Worm (Caenorhabditis elegans) whole organism, L4 larva: ENCODE data around the gene C53A5.17.

Experiments used
- D1046.2 ChIP-seq: fragments of 200-800 bp; sonication (Bioruptor generic); IDR thresholded peaks from 2 replicates; pipeline ENCODE4 v1.3.6; 2022; ENCODE audit warnings: missing genetic modification characterization, missing compliant biosample characterization
- Y5F2A.4 ChIP-seq: fragments of 200-800 bp; sonication (Bioruptor generic); optimal IDR thresholded peaks from 2 replicates; lab custom pipeline; 2018; ENCODE audit warnings: mild to moderate bottlenecking, missing genetic modification characterization, missing compliant biosample characterization
- Y75B8A.6 ChIP-seq: fragments of 200-800 bp; sonication (Bioruptor generic); IDR thresholded peaks from 2 replicates; pipeline ENCODE4 v1.3.6; 2022; ENCODE audit warnings: missing genetic modification reagents, missing genetic modification characterization, missing compliant biosample characterization
- aha-1 ChIP-seq: fragments of 150-350 bp; peaks from one replicate; lab custom pipeline; 2014; ENCODE audit warnings: missing biosample characterization, missing genetic modification characterization
- ceh-32 ChIP-seq: sonication (generic microtip); optimal IDR thresholded peaks from 2 replicates; lab custom pipeline; 2016; ENCODE audit warnings: mild to moderate bottlenecking, missing genetic modification characterization, missing compliant biosample characterization; ENCODE audit not compliant: poor library complexity
- ceh-62 ChIP-seq: sonication (generic microtip); optimal IDR thresholded peaks from 2 replicates; lab custom pipeline; 2017; ENCODE audit warnings: missing biosample characterization, missing genetic modification characterization
- ces-1 ChIP-seq: fragments of 150-350 bp; sonication (generic microtip); optimal IDR thresholded peaks from 4 replicates; lab custom pipeline; 2014; ENCODE audit warnings: missing biosample characterization, missing genetic modification reagents, missing genetic modification characterization
- daf-16 ChIP-seq, 3 experiments: sonication (generic microtip); optimal IDR thresholded peaks; 2 replicates each; lab custom pipeline; 2016 to 2017; ENCODE audit warnings: missing genetic modification characterization in 3 of 3, missing genetic modification reagents in 3 of 3, mild to moderate bottlenecking in 2 of 3, missing compliant biosample characterization in 2 of 3, missing biosample characterization in 1 of 3, moderate library complexity in 1 of 3
- dmd-6 ChIP-seq: fragments of 200-800 bp; sonication (Bioruptor generic); IDR thresholded peaks from 2 replicates; pipeline ENCODE4 v1.3.6; 2022; ENCODE audit warnings: missing genetic modification reagents, missing genetic modification characterization, missing compliant biosample characterization
- dmd-8 ChIP-seq: fragments of 200-800 bp; sonication (Bioruptor generic); IDR thresholded peaks from 2 replicates; pipeline ENCODE4 v1.3.6; 2022; ENCODE audit warnings: missing genetic modification characterization, missing compliant biosample characterization
- duxl-1 ChIP-seq: sonication (generic microtip); optimal IDR thresholded peaks from 2 replicates; lab custom pipeline; 2016; ENCODE audit warnings: mild to moderate bottlenecking, missing genetic modification characterization, moderate library complexity, missing compliant biosample characterization; ENCODE audit not compliant: poor library complexity
- egl-43 ChIP-seq: fragments of 200-800 bp; sonication (Bioruptor generic); IDR thresholded peaks from 2 replicates; pipeline ENCODE4 v1.3.6; 2022; ENCODE audit warnings: missing genetic modification reagents, missing genetic modification characterization, missing compliant biosample characterization
- fos-1 ChIP-seq: fragments of 150-350 bp; optimal IDR thresholded peaks from 2 replicates; lab custom pipeline; 2014; ENCODE audit warnings: missing biosample characterization, missing genetic modification characterization
- hlh-11 ChIP-seq: fragments of 200-800 bp; sonication (Bioruptor generic); optimal IDR thresholded peaks from 2 replicates; lab custom pipeline; 2018; ENCODE audit warnings: mild to moderate bottlenecking, missing genetic modification characterization, missing compliant biosample characterization
- lin-1 ChIP-seq: fragments of 200-800 bp; sonication (Bioruptor generic); IDR thresholded peaks from 2 replicates; pipeline ENCODE4 v1.3.6; 2022; ENCODE audit warnings: missing genetic modification reagents, missing genetic modification characterization, missing compliant biosample characterization
- lin-29 ChIP-seq: fragments of 200-800 bp; sonication (Bioruptor generic); IDR thresholded peaks from 2 replicates; pipeline ENCODE4 v1.3.6; 2022; ENCODE audit warnings: missing genetic modification reagents, missing genetic modification characterization, missing compliant biosample characterization
- lin-38 ChIP-seq: fragments of 200-800 bp; sonication (Bioruptor generic); IDR thresholded peaks from 2 replicates; pipeline ENCODE4 v1.3.6; 2022; ENCODE audit warnings: missing genetic modification reagents, missing genetic modification characterization, missing compliant biosample characterization
- madf-9 ChIP-seq: fragments of 200-800 bp; sonication (Bioruptor generic); conservative IDR thresholded peaks from 2 replicates; pipeline ENCODE4 v1.3.6; 2022; ENCODE audit warnings: missing genetic modification reagents, missing genetic modification characterization, missing compliant biosample characterization
- mdt-29 ChIP-seq: fragments of 200-800 bp; sonication (Bioruptor generic); IDR thresholded peaks from 2 replicates; pipeline ENCODE4 v1.3.6; 2022; ENCODE audit warnings: missing genetic modification reagents, missing genetic modification characterization, missing compliant biosample characterization
- mep-1 ChIP-seq: fragments of 150-350 bp; sonication (generic microtip); optimal IDR thresholded peaks from 3 replicates; lab custom pipeline; 2014; ENCODE audit warnings: missing biosample characterization, missing genetic modification characterization
- mes-2 ChIP-seq: sonication (generic microtip); optimal IDR thresholded peaks from 2 replicates; lab custom pipeline; 2016; ENCODE audit warnings: missing genotype, mild to moderate bottlenecking, missing genetic modification characterization, missing compliant biosample characterization; ENCODE audit not compliant: poor library complexity, severe bottlenecking
- nhr-10 ChIP-seq: fragments of 150-350 bp; optimal IDR thresholded peaks from 2 replicates; lab custom pipeline; 2014; ENCODE audit warnings: missing biosample characterization, missing genetic modification characterization
- nhr-102 ChIP-seq: sonication (generic microtip); optimal IDR thresholded peaks from 2 replicates; lab custom pipeline; 2016; ENCODE audit warnings: mild to moderate bottlenecking, missing genetic modification characterization, moderate library complexity, missing compliant biosample characterization
- nhr-11 ChIP-seq: fragments of 150-350 bp; optimal IDR thresholded peaks from 2 replicates; lab custom pipeline; 2014; ENCODE audit warnings: missing biosample characterization, missing genetic modification characterization
- nhr-111 ChIP-seq: fragments of 200-800 bp; sonication (Bioruptor generic); optimal IDR thresholded peaks from 2 replicates; lab custom pipeline; 2018; ENCODE audit warnings: mild to moderate bottlenecking, missing genetic modification characterization, missing compliant biosample characterization
- nhr-237 ChIP-seq: sonication (generic microtip); optimal IDR thresholded peaks from 2 replicates; lab custom pipeline; 2017; ENCODE audit warnings: missing biosample characterization, missing genetic modification characterization
- nhr-28 ChIP-seq: fragments of 150-350 bp; optimal IDR thresholded peaks from 2 replicates; lab custom pipeline; 2014; ENCODE audit warnings: missing biosample characterization, missing genetic modification characterization
- nhr-41 ChIP-seq: fragments of 200-800 bp; sonication (Bioruptor generic); IDR thresholded peaks from 2 replicates; pipeline ENCODE4 v1.3.6; 2022; ENCODE audit warnings: missing genetic modification reagents, missing genetic modification characterization, missing compliant biosample characterization
- nhr-42 ChIP-seq: fragments of 200-800 bp; sonication (Bioruptor generic); IDR thresholded peaks from 2 replicates; pipeline ENCODE4 v1.3.6; 2022; ENCODE audit warnings: missing genetic modification characterization, missing compliant biosample characterization
- nhr-76 ChIP-seq: fragments of 150-350 bp; optimal IDR thresholded peaks from 2 replicates; lab custom pipeline; 2014; ENCODE audit warnings: missing biosample characterization, missing genetic modification characterization
- nhr-77 ChIP-seq: fragments of 150-350 bp; optimal IDR thresholded peaks from 2 replicates; lab custom pipeline; 2014; ENCODE audit warnings: missing biosample characterization, missing genetic modification characterization
- pha-4 ChIP-seq, 2 experiments: fragments of 150-350 bp in 1 of 2; fragments of 200-800 bp in 1 of 2; sonication (Bioruptor generic) in 1 of 2; IDR thresholded peaks in 1 of 2; optimal IDR thresholded peaks in 1 of 2; 2 replicates each; pipeline versions ENCODE4 v1.3.6 to Lab custom; 2014 to 2022; ENCODE audit warnings: missing genetic modification characterization in 2 of 2, missing genetic modification reagents in 2 of 2, missing biosample characterization in 1 of 2, missing compliant biosample characterization in 1 of 2
- rbr-2 ChIP-seq: sonication (generic microtip); optimal IDR thresholded peaks from 2 replicates; lab custom pipeline; 2016; ENCODE audit warnings: missing genotype, missing genetic modification characterization, missing compliant biosample characterization
- unc-62 ChIP-seq, 3 experiments: fragments of 150-350 bp in 1 of 3; sonication (generic microtip); optimal IDR thresholded peaks in 2 of 3; peaks in 1 of 3; 1 replicate in 1 of 3; 2 replicates in 2 of 3; lab custom pipeline; 2014 to 2017; ENCODE audit warnings: missing biosample characterization in 3 of 3, missing genetic modification characterization in 3 of 3, missing genetic modification reagents in 3 of 3, missing genotype in 1 of 3
- vab-7 ChIP-seq: fragments of 200-800 bp; sonication (Bioruptor generic); IDR thresholded peaks from 2 replicates; pipeline ENCODE4 v1.3.6; 2022; ENCODE audit warnings: missing genetic modification reagents, missing genetic modification characterization, missing compliant biosample characterization
- zag-1 ChIP-seq: fragments of 150-350 bp; optimal IDR thresholded peaks from 2 replicates; lab custom pipeline; 2014; ENCODE audit warnings: missing biosample characterization, missing genetic modification characterization

C53A5.17 gene

DNA sequence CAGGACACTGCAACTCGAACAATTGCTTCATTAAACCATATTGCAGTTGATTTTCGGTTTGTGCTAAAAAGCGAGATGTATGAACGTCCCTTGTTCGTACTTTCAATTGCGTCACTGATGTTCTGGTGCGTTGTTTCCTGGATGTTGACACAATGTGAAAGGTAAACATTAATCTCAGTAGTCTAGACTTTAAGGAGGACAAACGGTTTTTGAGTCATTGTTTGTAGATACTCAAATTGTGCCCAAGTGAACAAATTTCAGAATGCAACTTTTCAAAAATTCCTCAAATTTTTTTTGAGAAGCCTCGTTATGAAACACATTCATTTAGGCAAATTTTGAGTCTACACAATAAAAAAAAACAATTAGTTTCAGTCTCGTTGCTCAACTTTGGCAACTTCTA is 20.0 kb upstream of the C53A5.17 start:
- TF ChIP-seq unc-62 (GFP tag; optimal IDR thresholded peaks at IDR 0.05 in 1 of 2; lab: Kevin White, UChicago) (peak in 1 of 2 experiments; percentile 58), unc-62 (tag; optimal IDR thresholded peaks at IDR 0.05; lab: Kevin White, UChicago) (no peak), lin-38 (GFP tag; lab: Robert Waterston, UW) (no peak)
- TF ChIP-seq, all 104 proteins: peak for 1

DNA sequence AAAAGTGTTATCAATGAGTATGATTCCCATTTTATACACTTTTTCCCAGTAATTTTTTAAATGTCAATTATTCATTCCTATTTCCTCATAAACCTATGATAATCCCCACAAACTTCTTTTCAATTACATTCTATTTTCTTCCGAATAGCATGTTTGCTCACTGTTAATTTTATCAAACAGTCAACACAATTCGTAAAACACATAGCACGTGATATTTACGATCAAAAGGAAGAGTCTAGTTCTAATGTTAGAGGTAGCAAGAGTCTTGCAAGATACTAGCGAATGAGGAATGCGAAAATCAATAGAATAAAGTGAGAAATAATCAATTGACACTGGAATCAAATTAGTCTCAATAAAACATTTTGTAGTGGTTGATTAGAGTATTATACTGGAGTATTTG is 18.5 kb upstream of the C53A5.17 start:
- no peak for TF ChIP-seq D1046.2 (GFP tag; lab: Robert Waterston, UW)
- no peak for TF ChIP-seq vab-7 (GFP tag; lab: Robert Waterston, UW)
- TF ChIP-seq daf-16 (GFP tag; optimal IDR thresholded peaks at IDR 0.05; lab: Kevin White, UChicago), result no peak
- TF ChIP-seq daf-16 (tag; optimal IDR thresholded peaks at IDR 0.05; lab: Kevin White, UChicago), result peak; percentile 35
- TF ChIP-seq dmd-8 (GFP tag; lab: Robert Waterston, UW), result no peak
- no peak for TF ChIP-seq nhr-102 (tag; lab: Kevin White, UChicago)
- no peak for TF ChIP-seq lin-1 (GFP tag; lab: Robert Waterston, UW)
- TF ChIP-seq duxl-1 (tag; lab: Kevin White, UChicago), result no peak

DNA sequence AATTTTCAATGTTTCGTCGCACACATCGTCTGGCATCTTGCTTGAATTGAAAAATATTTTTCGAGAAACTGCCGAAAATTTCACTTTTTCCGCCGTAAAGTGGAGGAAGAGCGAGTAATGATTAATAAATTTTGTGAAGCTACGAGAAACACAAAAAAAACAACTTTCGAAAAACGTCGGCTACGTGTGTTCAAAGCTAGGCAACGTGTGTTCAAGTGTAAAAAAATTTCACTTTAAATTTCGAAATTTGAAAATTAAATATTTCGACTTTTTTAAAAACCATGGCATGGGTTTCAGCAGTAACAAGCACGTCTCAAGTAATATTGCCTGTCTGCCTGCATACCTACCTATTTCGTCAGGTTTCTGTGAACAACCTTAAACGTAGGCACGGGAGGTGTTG is 15.4 kb upstream of the C53A5.17 start, which contains the start of gene tag-191:
TSS of gene tag-191 (minus strand) at position 101 of the 400 bp plus-strand sequence.
- TF ChIP-seq unc-62 (GFP tag; optimal IDR thresholded peaks at IDR 0.05 in 1 of 2; lab: Kevin White, UChicago) (peak in 1 of 2 experiments; percentile 11), unc-62 (tag; optimal IDR thresholded peaks at IDR 0.05; lab: Kevin White, UChicago) (no peak), nhr-10 (tag; lab: Kevin White, UChicago) (no peak), nhr-237 (tag; lab: Kevin White, UChicago) (no peak), hlh-11 (no peak)

DNA sequence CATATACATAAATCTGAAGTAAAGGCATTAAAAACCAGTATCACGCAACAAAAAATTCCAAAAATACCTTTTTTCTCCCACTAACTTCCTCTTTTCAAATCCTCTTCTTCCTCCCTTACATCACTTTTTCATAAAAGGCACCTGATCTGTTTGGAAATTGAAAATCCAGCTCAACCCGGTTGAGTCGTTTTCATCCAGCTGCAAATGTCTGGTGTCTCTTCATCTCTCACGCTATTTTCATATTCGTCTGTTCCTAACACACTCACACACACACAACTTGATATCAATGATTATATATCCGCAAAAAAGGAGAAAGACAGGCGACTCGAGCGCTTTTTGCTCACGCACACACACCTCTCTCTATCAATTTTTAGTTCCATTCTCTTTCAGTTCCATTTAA is 11.5 kb upstream of the C53A5.17 start:
- TF ChIP-seq nhr-10 (tag; lab: Kevin White, UChicago) (no peak), nhr-28 (tag; lab: Kevin White, UChicago) (no peak), aha-1 (peak; percentile 70), nhr-111 (no peak)
- TF ChIP-seq, all 104 proteins: peak for 1

DNA sequence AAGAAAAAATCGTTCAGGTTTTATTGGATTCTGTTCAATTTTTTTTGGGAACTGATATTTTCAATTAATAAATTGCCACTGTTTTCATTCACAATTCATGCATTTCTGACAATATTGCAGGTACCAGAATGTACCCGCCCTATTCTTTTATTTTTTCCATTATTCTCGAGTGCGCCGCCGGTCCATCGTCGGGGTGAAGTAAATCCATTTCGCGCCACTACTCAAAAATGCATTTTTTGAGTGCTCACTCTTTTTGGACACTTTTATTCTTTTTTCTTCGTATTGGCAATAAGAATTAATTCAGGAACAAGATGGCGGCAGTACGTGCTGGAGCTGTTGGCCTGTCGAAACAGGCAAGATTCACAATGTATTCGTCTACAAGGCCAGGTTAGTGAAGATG is 9.9 kb upstream of the C53A5.17 start, which contains the start of gene kcnl-4:
TSS of gene kcnl-4 (plus strand) at position 301 of the 400 bp plus-strand sequence.
- TF ChIP-seq mep-1 (tag; lab: Kevin White, UChicago) (no peak), ceh-32 (tag; lab: Kevin White, UChicago) (no peak), egl-43 (GFP tag; lab: Robert Waterston, UW) (no peak)

DNA sequence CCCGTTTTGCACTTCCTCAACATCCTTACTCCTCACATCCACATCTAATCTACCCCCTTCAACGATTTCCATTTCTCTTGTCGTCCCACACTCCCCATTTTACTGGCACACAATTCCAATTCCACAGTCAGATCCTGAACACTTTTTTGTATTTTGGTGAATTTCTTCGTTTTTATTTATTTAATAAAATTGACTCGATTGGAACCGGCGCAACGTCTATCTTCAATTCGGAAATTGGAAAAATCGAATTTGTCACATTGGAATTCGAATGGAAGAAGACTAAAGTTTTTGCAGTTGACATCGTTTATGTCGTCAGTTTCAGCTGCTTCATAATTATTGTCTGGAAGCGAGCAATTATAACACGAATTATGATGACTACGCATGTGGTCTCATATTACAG is 6.3 kb upstream of the C53A5.17 start:
- TF ChIP-seq pha-4 (GFP tag; IDR thresholded peaks at IDR 0.05; lab: Robert Waterston, UW) (no peak), pha-4 (tag; optimal IDR thresholded peaks at IDR 0.05; lab: Kevin White, UChicago) (no peak), ces-1 (GFP tag; lab: Kevin White, UChicago) (peak; percentile 53)

DNA sequence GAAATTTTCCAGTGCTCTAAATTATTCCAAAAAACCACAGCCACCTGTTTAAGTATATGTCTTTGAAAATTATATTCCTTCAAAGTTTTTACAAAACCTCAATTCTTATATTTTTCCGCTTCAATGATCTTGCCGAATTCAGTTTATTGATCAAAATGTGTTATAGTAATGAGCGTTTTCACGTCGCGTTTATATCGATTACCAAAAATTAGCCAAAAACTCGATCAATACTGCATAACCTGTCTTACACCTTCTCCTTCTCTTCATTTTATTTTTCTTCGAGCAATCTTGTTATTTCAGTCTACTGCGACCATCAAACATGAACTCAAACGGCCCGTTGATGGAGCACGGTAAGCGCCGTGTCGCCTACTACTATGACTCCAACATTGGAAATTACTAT is 4.2 kb upstream of the C53A5.17 start, which contains the start of gene hda-1:
TSS of gene hda-1 (plus strand) at position 301 of the 400 bp plus-strand sequence.
- TF ChIP-seq Y75B8A.6 (GFP tag; lab: Robert Waterston, UW) (no peak), mes-2 (no peak), nhr-28 (tag; lab: Kevin White, UChicago) (no peak), rbr-2 (no peak), mdt-29 (GFP tag; lab: Robert Waterston, UW) (no peak), zag-1 (no peak), madf-9 (GFP tag; lab: Robert Waterston, UW) (no peak), nhr-77 (no peak), nhr-41 (GFP tag; lab: Robert Waterston, UW) (no peak), dmd-6 (GFP tag; lab: Robert Waterston, UW) (no peak), lin-29 (GFP tag; lab: Robert Waterston, UW) (no peak), nhr-76 (tag; lab: Kevin White, UChicago) (no peak), lin-38 (GFP tag; lab: Robert Waterston, UW) (no peak), nhr-237 (tag; lab: Kevin White, UChicago) (no peak), duxl-1 (tag; lab: Kevin White, UChicago) (no peak), fos-1 (tag; lab: Kevin White, UChicago) (no peak), ceh-62 (tag; lab: Kevin White, UChicago) (no peak), nhr-11 (tag; lab: Kevin White, UChicago) (no peak), nhr-42 (GFP tag; lab: Robert Waterston, UW) (no peak), Y5F2A.4 (no peak)
- TF ChIP-seq, all 104 proteins: peak for 0
